Worm (Caenorhabditis elegans): ENCODE results near the gene R12H7.4.

R12H7.4 gene

ce11 chrX:13220609-13221008, 3.7 kb downstream of the R12H7.4 start:
- TF ChIP-seq klf-2 (GFP tag; conservative IDR thresholded peaks at IDR 0.05) (no peak), ztf-29 (GFP tag; IDR thresholded peaks at IDR 0.05) (no peak), ref-1 (GFP tag; conservative IDR thresholded peaks at IDR 0.05) (no peak), med-1 (GFP tag; optimal IDR thresholded peaks at IDR 0.05; ENCODE audit: insufficient read depth) (no peak), T22C8.4 (GFP tag; IDR thresholded peaks at IDR 0.05) (no peak), flt-1 (GFP tag; IDR thresholded peaks at IDR 0.05) (no peak), tab-1 (GFP tag; IDR thresholded peaks at IDR 0.05) (no peak), ztf-23 (GFP tag; IDR thresholded peaks at IDR 0.05) (no peak), cog-1 (tag; optimal IDR thresholded peaks at IDR 0.05) (no peak)

ce11 chrX:13221357-13221756, 4.5 kb downstream of the R12H7.4 start, which contains the start of gene asp-4:
asp-4 (minus strand) TSS chrX:13221462.
- TF ChIP-seq klf-2 (GFP tag; conservative IDR thresholded peaks at IDR 0.05): no peak

- no peak for TF ChIP-seq ztf-23 (GFP tag; IDR thresholded peaks at IDR 0.05)
- TF ChIP-seq cog-1 (tag; optimal IDR thresholded peaks at IDR 0.05): no peak
- no peak for TF ChIP-seq med-1 (GFP tag; optimal IDR thresholded peaks at IDR 0.05; ENCODE audit: insufficient read depth)
- TF ChIP-seq ztf-29 (GFP tag; IDR thresholded peaks at IDR 0.05): no peak
- TF ChIP-seq klf-2 (GFP tag; conservative IDR thresholded peaks at IDR 0.05): no peak
These were observed 6.5 kb downstream of the R12H7.4 start, which contains the start of gene skr-20 for ce11 chrX:13223437-13223836. skr-20 (minus strand) TSS chrX:13223537.

- TF ChIP-seq cog-1 (tag; optimal IDR thresholded peaks at IDR 0.05) (no peak), med-1 (GFP tag; optimal IDR thresholded peaks at IDR 0.05; ENCODE audit: insufficient read depth) (no peak), T22C8.4 (GFP tag; IDR thresholded peaks at IDR 0.05) (no peak), tab-1 (GFP tag; IDR thresholded peaks at IDR 0.05) (no peak), klf-2 (GFP tag; conservative IDR thresholded peaks at IDR 0.05) (no peak), ztf-23 (GFP tag; IDR thresholded peaks at IDR 0.05) (no peak), ref-1 (GFP tag; conservative IDR thresholded peaks at IDR 0.05) (no peak), flt-1 (GFP tag; IDR thresholded peaks at IDR 0.05) (no peak), ztf-29 (GFP tag; IDR thresholded peaks at IDR 0.05) (no peak)
These were observed 7.7 kb downstream of the R12H7.4 start, which contains the start of gene skr-19 for ce11 chrX:13224608-13225007. skr-19 (minus strand) TSS chrX:13224708.

- TF ChIP-seq tab-1 (GFP tag; IDR thresholded peaks at IDR 0.05) (no peak), cog-1 (tag; optimal IDR thresholded peaks at IDR 0.05) (peak; percentile 17)
These were observed 8.4 kb downstream of the R12H7.4 start for ce11 chrX:13225111-13225905.

ce11 chrX:13226614-13227096, 9.8 kb downstream of the R12H7.4 start, which contains the start of gene skr-21:
skr-21 (minus strand) TSS chrX:13226664.
- TF ChIP-seq ztf-29 (GFP tag; IDR thresholded peaks at IDR 0.05): no peak
- no peak for TF ChIP-seq tab-1 (GFP tag; IDR thresholded peaks at IDR 0.05)
- TF ChIP-seq T22C8.4 (GFP tag; IDR thresholded peaks at IDR 0.05): peak; percentile 87
- peak; percentile 35 for TF ChIP-seq cog-1 (tag; optimal IDR thresholded peaks at IDR 0.05)
- no peak for TF ChIP-seq med-1 (GFP tag; optimal IDR thresholded peaks at IDR 0.05; ENCODE audit: insufficient read depth)
- no peak for TF ChIP-seq ref-1 (GFP tag; conservative IDR thresholded peaks at IDR 0.05)
- no peak; the same call in 1 of the 2 replicates for TF ChIP-seq flt-1 (GFP tag; IDR thresholded peaks at IDR 0.05)

- no peak for TF ChIP-seq med-1 (GFP tag; optimal IDR thresholded peaks at IDR 0.05; ENCODE audit: insufficient read depth)
- TF ChIP-seq ztf-23 (GFP tag; IDR thresholded peaks at IDR 0.05): no peak
These were observed 10.9 kb downstream of the R12H7.4 start for ce11 chrX:13227778-13228177.

- TF ChIP-seq ref-1 (GFP tag; conservative IDR thresholded peaks at IDR 0.05) (no peak), tab-1 (GFP tag; IDR thresholded peaks at IDR 0.05) (no peak), T22C8.4 (GFP tag; IDR thresholded peaks at IDR 0.05) (no peak), klf-2 (GFP tag; conservative IDR thresholded peaks at IDR 0.05) (no peak), cog-1 (tag; optimal IDR thresholded peaks at IDR 0.05) (no peak), ztf-23 (GFP tag; IDR thresholded peaks at IDR 0.05) (no peak), flt-1 (GFP tag; IDR thresholded peaks at IDR 0.05) (no peak), med-1 (GFP tag; optimal IDR thresholded peaks at IDR 0.05; ENCODE audit: insufficient read depth) (no peak), ztf-29 (GFP tag; IDR thresholded peaks at IDR 0.05) (no peak)
These were observed 15.4 kb downstream of the R12H7.4 start, which contains the start of gene bgnt-1.5 for ce11 chrX:13232259-13232658. bgnt-1.5 (minus strand) TSS chrX:13232359.

- TF ChIP-seq ztf-29 (GFP tag; IDR thresholded peaks at IDR 0.05): no peak
- no peak for TF ChIP-seq cog-1 (tag; optimal IDR thresholded peaks at IDR 0.05)
- no peak for TF ChIP-seq flt-1 (GFP tag; IDR thresholded peaks at IDR 0.05)
- no peak for TF ChIP-seq tab-1 (GFP tag; IDR thresholded peaks at IDR 0.05)
- TF ChIP-seq med-1 (GFP tag; optimal IDR thresholded peaks at IDR 0.05; ENCODE audit: insufficient read depth): no peak
- no peak for TF ChIP-seq T22C8.4 (GFP tag; IDR thresholded peaks at IDR 0.05)
- TF ChIP-seq ztf-23 (GFP tag; IDR thresholded peaks at IDR 0.05): no peak
- no peak for TF ChIP-seq ref-1 (GFP tag; conservative IDR thresholded peaks at IDR 0.05)
- TF ChIP-seq klf-2 (GFP tag; conservative IDR thresholded peaks at IDR 0.05): no peak
These were observed 18.0 kb downstream of the R12H7.4 start, which contains the start of gene K08H2.2 for ce11 chrX:13234879-13235278. K08H2.2 (minus strand) TSS chrX:13234979.

- no peak for TF ChIP-seq med-1 (GFP tag; optimal IDR thresholded peaks at IDR 0.05; ENCODE audit: insufficient read depth)
- no peak for TF ChIP-seq ref-1 (GFP tag; conservative IDR thresholded peaks at IDR 0.05)
- no peak for TF ChIP-seq klf-2 (GFP tag; conservative IDR thresholded peaks at IDR 0.05)
- no peak for TF ChIP-seq flt-1 (GFP tag; IDR thresholded peaks at IDR 0.05)
- TF ChIP-seq cog-1 (tag; optimal IDR thresholded peaks at IDR 0.05): no peak
- no peak for TF ChIP-seq ztf-29 (GFP tag; IDR thresholded peaks at IDR 0.05)
These were observed 20.2 kb downstream of the R12H7.4 start, which contains the start of gene K08H2.3 for ce11 chrX:13237102-13237501. K08H2.3 (plus strand) TSS chrX:13237402.
